Worm (Caenorhabditis elegans) whole organism, L4 larva: ENCODE results near the gene osm-11.
A peak's percentile ranks its signal among the peaks of the same experiment; 100 is the strongest.

Experiments used
- D1046.2 ChIP-seq: fragments of 200-800 bp; sonication (Bioruptor generic); IDR thresholded peaks from 2 replicates; pipeline ENCODE4 v1.3.6; 2022; ENCODE audit warnings: missing genetic modification characterization, missing compliant biosample characterization
- F10B5.3 ChIP-seq: sonication (generic microtip); optimal IDR thresholded peaks from 2 replicates; lab custom pipeline; 2016; ENCODE audit warnings: mild to moderate bottlenecking, missing genetic modification characterization, missing compliant biosample characterization
- F37D6.2 ChIP-seq: sonication (generic microtip); optimal IDR thresholded peaks from 2 replicates; lab custom pipeline; 2016; ENCODE audit warnings: mild to moderate bottlenecking, missing genetic modification characterization, missing compliant biosample characterization
- F44E2.7 ChIP-seq: fragments of 200-800 bp; sonication (Bioruptor generic); IDR thresholded peaks from 2 replicates; pipeline ENCODE4 v2.1.2; 2022; ENCODE audit warnings: missing genetic modification characterization, missing compliant biosample characterization
- F49E8.2 ChIP-seq: sonication (generic microtip); optimal IDR thresholded peaks from 2 replicates; lab custom pipeline; 2016; ENCODE audit warnings: missing compliant biosample characterization, mild to moderate bottlenecking, missing genetic modification characterization, borderline replicate concordance
- Y105C5A.15 ChIP-seq: fragments of 200-800 bp; sonication (Bioruptor generic); IDR thresholded peaks from 2 replicates; pipeline ENCODE4 v1.3.6; 2022; ENCODE audit warnings: missing genetic modification characterization, missing compliant biosample characterization
- ZK546.5 ChIP-seq, 2 experiments: sonication (generic microtip); optimal IDR thresholded peaks; 2 replicates each; lab custom pipeline; 2017; ENCODE audit warnings: missing biosample characterization in 2 of 2, missing genetic modification characterization in 2 of 2
- aha-1 ChIP-seq: fragments of 150-350 bp; peaks from one replicate; lab custom pipeline; 2014; ENCODE audit warnings: missing biosample characterization, missing genetic modification characterization
- ama-1 ChIP-seq: fragments of 150-350 bp; optimal IDR thresholded peaks from 2 replicates; lab custom pipeline; 2014; ENCODE audit warnings: inconsistent platforms, mixed read lengths
- ceh-28 ChIP-seq: fragments of 150-350 bp; optimal IDR thresholded peaks from 2 replicates; lab custom pipeline; 2014; ENCODE audit warnings: missing biosample characterization, missing genetic modification reagents, missing genetic modification characterization
- ceh-62 ChIP-seq: sonication (generic microtip); optimal IDR thresholded peaks from 2 replicates; lab custom pipeline; 2017; ENCODE audit warnings: missing biosample characterization, missing genetic modification characterization
- ceh-82 ChIP-seq: sonication (generic microtip); optimal IDR thresholded peaks from 2 replicates; lab custom pipeline; 2017; ENCODE audit warnings: missing biosample characterization, missing genetic modification characterization
- ces-1 ChIP-seq: fragments of 150-350 bp; sonication (generic microtip); optimal IDR thresholded peaks from 4 replicates; lab custom pipeline; 2014; ENCODE audit warnings: missing biosample characterization, missing genetic modification reagents, missing genetic modification characterization
- ctbp-1 ChIP-seq: fragments of 200-800 bp; sonication (Bioruptor generic); IDR thresholded peaks from 2 replicates; pipeline ENCODE4 v1.3.6; 2022; ENCODE audit warnings: missing genetic modification reagents, missing genetic modification characterization, missing compliant biosample characterization
- daf-16 ChIP-seq, 3 experiments: sonication (generic microtip); optimal IDR thresholded peaks; 2 replicates each; lab custom pipeline; 2016 to 2017; ENCODE audit warnings: missing genetic modification characterization in 3 of 3, missing genetic modification reagents in 3 of 3, mild to moderate bottlenecking in 2 of 3, missing compliant biosample characterization in 2 of 3, missing biosample characterization in 1 of 3, moderate library complexity in 1 of 3
- daf-19 ChIP-seq: fragments of 200-800 bp; sonication (Bioruptor generic); conservative IDR thresholded peaks from 2 replicates; pipeline ENCODE4 v1.3.6; 2022; ENCODE audit warnings: missing genetic modification characterization, missing compliant biosample characterization
- dmd-8 ChIP-seq: fragments of 200-800 bp; sonication (Bioruptor generic); IDR thresholded peaks from 2 replicates; pipeline ENCODE4 v1.3.6; 2022; ENCODE audit warnings: missing genetic modification characterization, missing compliant biosample characterization
- dmd-9 ChIP-seq: fragments of 200-800 bp; sonication (Bioruptor generic); IDR thresholded peaks from 2 replicates; pipeline ENCODE4 v1.3.6; 2022; ENCODE audit warnings: missing genetic modification reagents, missing genetic modification characterization, missing compliant biosample characterization
- dve-1 ChIP-seq: sonication (generic microtip); optimal IDR thresholded peaks from 2 replicates; lab custom pipeline; 2017; ENCODE audit warnings: antibody characterized with exemption, mild to moderate bottlenecking, missing genetic modification characterization, missing compliant biosample characterization; ENCODE audit not compliant: insufficient read depth
- egl-43 ChIP-seq: fragments of 200-800 bp; sonication (Bioruptor generic); IDR thresholded peaks from 2 replicates; pipeline ENCODE4 v1.3.6; 2022; ENCODE audit warnings: missing genetic modification reagents, missing genetic modification characterization, missing compliant biosample characterization
- hif-1 ChIP-seq, 2 experiments: sonication (generic microtip); optimal IDR thresholded peaks; 2 replicates each; lab custom pipeline; 2016 to 2017; ENCODE audit warnings: missing compliant biosample characterization in 2 of 2, missing genetic modification characterization in 2 of 2, missing genetic modification reagents in 2 of 2, missing genotype in 2 of 2, mild to moderate bottlenecking in 1 of 2
- hlh-11 ChIP-seq: fragments of 200-800 bp; sonication (Bioruptor generic); optimal IDR thresholded peaks from 2 replicates; lab custom pipeline; 2018; ENCODE audit warnings: mild to moderate bottlenecking, missing genetic modification characterization, missing compliant biosample characterization
- jun-1 ChIP-seq: fragments of 150-350 bp; optimal IDR thresholded peaks from 2 replicates; lab custom pipeline; 2014; ENCODE audit warnings: missing biosample characterization, missing genetic modification reagents, missing genetic modification characterization
- lin-1 ChIP-seq: fragments of 200-800 bp; sonication (Bioruptor generic); IDR thresholded peaks from 2 replicates; pipeline ENCODE4 v1.3.6; 2022; ENCODE audit warnings: missing genetic modification reagents, missing genetic modification characterization, missing compliant biosample characterization
- lin-13 ChIP-seq: fragments of 150-350 bp; optimal IDR thresholded peaks from 2 replicates; lab custom pipeline; 2014; ENCODE audit warnings: missing biosample characterization, missing genetic modification reagents, missing genetic modification characterization
- lin-29 ChIP-seq: fragments of 200-800 bp; sonication (Bioruptor generic); IDR thresholded peaks from 2 replicates; pipeline ENCODE4 v1.3.6; 2022; ENCODE audit warnings: missing genetic modification reagents, missing genetic modification characterization, missing compliant biosample characterization
- lir-3 ChIP-seq: sonication (generic microtip); optimal IDR thresholded peaks from 2 replicates; lab custom pipeline; 2016; ENCODE audit warnings: mild to moderate bottlenecking, missing genetic modification characterization, missing compliant biosample characterization
- lsy-2 ChIP-seq, 2 experiments: fragments of 150-350 bp in 1 of 2; sonication (generic microtip) in 1 of 2; optimal IDR thresholded peaks; 2 replicates each; lab custom pipeline; 2014 to 2017; ENCODE audit warnings: missing biosample characterization in 2 of 2, missing genetic modification characterization in 2 of 2
- madf-9 ChIP-seq: fragments of 200-800 bp; sonication (Bioruptor generic); conservative IDR thresholded peaks from 2 replicates; pipeline ENCODE4 v1.3.6; 2022; ENCODE audit warnings: missing genetic modification reagents, missing genetic modification characterization, missing compliant biosample characterization
- mdl-1 ChIP-seq, 2 experiments: fragments of 150-350 bp in 1 of 2; sonication (generic microtip) in 1 of 2; optimal IDR thresholded peaks; 2 replicates each; lab custom pipeline; 2014 to 2017; ENCODE audit warnings: missing biosample characterization in 2 of 2, missing genetic modification characterization in 2 of 2
- mxl-3 ChIP-seq: fragments of 200-800 bp; sonication (Bioruptor generic); optimal IDR thresholded peaks from 2 replicates; lab custom pipeline; 2018; ENCODE audit warnings: mild to moderate bottlenecking, missing genetic modification characterization, missing compliant biosample characterization
- nhr-10 ChIP-seq: fragments of 150-350 bp; optimal IDR thresholded peaks from 2 replicates; lab custom pipeline; 2014; ENCODE audit warnings: missing biosample characterization, missing genetic modification characterization
- nhr-11 ChIP-seq: fragments of 150-350 bp; optimal IDR thresholded peaks from 2 replicates; lab custom pipeline; 2014; ENCODE audit warnings: missing biosample characterization, missing genetic modification characterization
- nhr-111 ChIP-seq: fragments of 200-800 bp; sonication (Bioruptor generic); optimal IDR thresholded peaks from 2 replicates; lab custom pipeline; 2018; ENCODE audit warnings: mild to moderate bottlenecking, missing genetic modification characterization, missing compliant biosample characterization
- nhr-28 ChIP-seq: fragments of 150-350 bp; optimal IDR thresholded peaks from 2 replicates; lab custom pipeline; 2014; ENCODE audit warnings: missing biosample characterization, missing genetic modification characterization
- nhr-41 ChIP-seq: fragments of 200-800 bp; sonication (Bioruptor generic); IDR thresholded peaks from 2 replicates; pipeline ENCODE4 v1.3.6; 2022; ENCODE audit warnings: missing genetic modification reagents, missing genetic modification characterization, missing compliant biosample characterization
- nhr-42 ChIP-seq: fragments of 200-800 bp; sonication (Bioruptor generic); IDR thresholded peaks from 2 replicates; pipeline ENCODE4 v1.3.6; 2022; ENCODE audit warnings: missing genetic modification characterization, missing compliant biosample characterization
- nhr-48 ChIP-seq: sonication (generic microtip); optimal IDR thresholded peaks from 2 replicates; lab custom pipeline; 2016; ENCODE audit warnings: mild to moderate bottlenecking, missing genetic modification characterization, missing compliant biosample characterization
- nhr-6 ChIP-seq: fragments of 150-350 bp; optimal IDR thresholded peaks from 2 replicates; lab custom pipeline; 2014; ENCODE audit warnings: missing biosample characterization, missing genetic modification characterization
- nhr-76 ChIP-seq: fragments of 150-350 bp; optimal IDR thresholded peaks from 2 replicates; lab custom pipeline; 2014; ENCODE audit warnings: missing biosample characterization, missing genetic modification characterization
- pqm-1 ChIP-seq: sonication (generic microtip); optimal IDR thresholded peaks from 2 replicates; lab custom pipeline; 2017; ENCODE audit warnings: missing biosample characterization, missing genetic modification characterization
- sdz-12 ChIP-seq: fragments of 200-800 bp; sonication (Bioruptor generic); optimal IDR thresholded peaks from 2 replicates; lab custom pipeline; 2018; ENCODE audit warnings: mild to moderate bottlenecking, missing genetic modification characterization, missing compliant biosample characterization
- skn-1 ChIP-seq: fragments of 150-350 bp; optimal IDR thresholded peaks from 2 replicates; lab custom pipeline; 2014; ENCODE audit warnings: missing biosample characterization, missing genetic modification characterization
- snpc-1.2 ChIP-seq: fragments of 200-800 bp; sonication (Bioruptor generic); IDR thresholded peaks from 2 replicates; pipeline ENCODE4 v1.3.6; 2022; ENCODE audit warnings: missing genetic modification reagents, missing genetic modification characterization, missing compliant biosample characterization
- spr-3 ChIP-seq: fragments of 200-800 bp; sonication (Bioruptor generic); optimal IDR thresholded peaks from 2 replicates; lab custom pipeline; 2018; ENCODE audit warnings: mild to moderate bottlenecking, missing genetic modification characterization, missing compliant biosample characterization
- tag-97 ChIP-seq: fragments of 200-800 bp; sonication (Bioruptor generic); IDR thresholded peaks from 2 replicates; pipeline ENCODE4 v1.3.6; 2022; ENCODE audit warnings: missing genetic modification characterization, missing compliant biosample characterization
- unc-62 ChIP-seq, 3 experiments: fragments of 150-350 bp in 1 of 3; sonication (generic microtip); optimal IDR thresholded peaks in 2 of 3; peaks in 1 of 3; 1 replicate in 1 of 3; 2 replicates in 2 of 3; lab custom pipeline; 2014 to 2017; ENCODE audit warnings: missing biosample characterization in 3 of 3, missing genetic modification characterization in 3 of 3, missing genetic modification reagents in 3 of 3, missing genotype in 1 of 3
- vab-7 ChIP-seq: fragments of 200-800 bp; sonication (Bioruptor generic); IDR thresholded peaks from 2 replicates; pipeline ENCODE4 v1.3.6; 2022; ENCODE audit warnings: missing genetic modification reagents, missing genetic modification characterization, missing compliant biosample characterization
- zag-1 ChIP-seq: fragments of 150-350 bp; optimal IDR thresholded peaks from 2 replicates; lab custom pipeline; 2014; ENCODE audit warnings: missing biosample characterization, missing genetic modification characterization
- zfp-2 ChIP-seq: sonication (generic microtip); optimal IDR thresholded peaks from 2 replicates; lab custom pipeline; 2016; ENCODE audit warnings: mild to moderate bottlenecking, missing genetic modification characterization, missing compliant biosample characterization
- ztf-7 ChIP-seq: fragments of 150-350 bp; optimal IDR thresholded peaks from 2 replicates; lab custom pipeline; 2014; ENCODE audit warnings: missing biosample characterization, missing genetic modification characterization

Gene osm-11

DNA sequence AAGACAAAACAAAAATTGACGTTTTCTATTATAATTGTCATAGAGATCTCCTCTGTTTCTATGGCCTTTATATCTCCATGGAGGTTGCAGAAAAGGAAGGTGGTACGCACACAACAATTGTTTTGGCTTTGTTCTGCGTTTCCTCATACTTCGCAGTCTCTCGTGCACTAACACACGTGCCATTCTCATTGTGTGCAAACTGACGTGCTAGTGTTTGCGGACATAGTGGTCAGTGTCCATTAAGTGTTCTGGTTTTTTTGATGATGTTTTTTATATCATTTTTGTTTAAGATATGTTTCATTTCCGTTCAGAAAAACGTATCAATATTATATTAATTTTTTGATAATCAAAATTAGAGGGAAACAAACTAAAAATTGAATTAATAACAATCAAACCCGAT is 30.0 kb upstream of the osm-11 start, which contains the start of gene C36E6.2 (continued):
- TF ChIP-seq nhr-76 (tag; lab: Kevin White, UChicago): no peak
- TF ChIP-seq nhr-111 (GFP tag; lab: Kevin White, UChicago): no peak
- peak in 1 of 2 experiments; percentile 73 for TF ChIP-seq unc-62 (GFP tag; optimal IDR thresholded peaks at IDR 0.05 in 1 of 2; lab: Kevin White, UChicago)
- no peak for TF ChIP-seq unc-62 (tag; optimal IDR thresholded peaks at IDR 0.05; lab: Kevin White, UChicago)
- no peak for TF ChIP-seq Y105C5A.15 (GFP tag; lab: Robert Waterston, UW)
- TF ChIP-seq nhr-48: peak; percentile 47
- TF ChIP-seq mxl-3: peak; percentile 98
- no peak for TF ChIP-seq spr-3
- TF ChIP-seq D1046.2 (GFP tag; lab: Robert Waterston, UW): no peak
- no peak for TF ChIP-seq daf-19
- no peak for TF ChIP-seq snpc-1.2
- TF ChIP-seq F10B5.3 (tag; lab: Kevin White, UChicago): peak; percentile 21
- TF ChIP-seq ztf-7 (tag; lab: Kevin White, UChicago): peak; percentile 69
- no peak for TF ChIP-seq F49E8.2
- TF ChIP-seq hif-1 (tag; optimal IDR thresholded peaks at IDR 0.05; lab: Kevin White, UChicago): peak in 1 of 2 experiments; percentile 89
- no peak for TF ChIP-seq madf-9 (GFP tag; lab: Robert Waterston, UW)
- TF ChIP-seq aha-1: peak; percentile 99
- TF ChIP-seq F44E2.7: no peak
- TF ChIP-seq tag-97: no peak
- 0 out of 2 replicates have a peak, but pooled peaks have one; percentile 16 for TF ChIP-seq ctbp-1
- TF ChIP-seq daf-16 (GFP tag; optimal IDR thresholded peaks at IDR 0.05; lab: Kevin White, UChicago): no peak
- TF ChIP-seq daf-16 (tag; optimal IDR thresholded peaks at IDR 0.05; lab: Kevin White, UChicago): no peak
- TF ChIP-seq egl-43 (GFP tag; lab: Robert Waterston, UW): no peak
- no peak for TF ChIP-seq nhr-10
- no peak for TF ChIP-seq ceh-28
- TF ChIP-seq hlh-11 (tag; lab: Kevin White, UChicago): peak; percentile 67
- no peak for TF ChIP-seq pqm-1
- TF ChIP-seq lin-1: no peak
- TF ChIP-seq lir-3 (tag; lab: Kevin White, UChicago): no peak
- TF ChIP-seq zfp-2 (tag; lab: Kevin White, UChicago): no peak
- TF ChIP-seq F37D6.2 (tag; lab: Kevin White, UChicago): peak; percentile 25
- no peak for TF ChIP-seq ceh-82 (tag; lab: Kevin White, UChicago)
- TF ChIP-seq zag-1 (tag; lab: Kevin White, UChicago): no peak
- TF ChIP-seq ceh-62 (tag; lab: Kevin White, UChicago): no peak
- TF ChIP-seq lsy-2 (tag; optimal IDR thresholded peaks at IDR 0.05; lab: Kevin White, UChicago): peak; percentile 13 to 84
- peak; percentile 50 for TF ChIP-seq nhr-6 (tag; lab: Kevin White, UChicago)
- TF ChIP-seq nhr-41 (GFP tag; lab: Robert Waterston, UW): no peak
- TF ChIP-seq ZK546.5 (tag; optimal IDR thresholded peaks at IDR 0.05; lab: Kevin White, UChicago): no peak
- no peak for TF ChIP-seq dmd-8
- no peak for TF ChIP-seq jun-1 (tag; lab: Kevin White, UChicago)
- TF ChIP-seq ces-1: no peak
- TF ChIP-seq nhr-42 (GFP tag; lab: Robert Waterston, UW): no peak
- TF ChIP-seq nhr-28 (tag; lab: Kevin White, UChicago): peak; percentile 74
- no peak for TF ChIP-seq dmd-9 (GFP tag; lab: Robert Waterston, UW)
- no peak for TF ChIP-seq sdz-12 (GFP tag; lab: Kevin White, UChicago)
- no peak for TF ChIP-seq lin-13 (GFP tag; lab: Kevin White, UChicago)
- TF ChIP-seq vab-7 (GFP tag; lab: Robert Waterston, UW): 0 out of 2 replicates have a peak, but pooled peaks have one; percentile 15
- TF ChIP-seq nhr-11 (tag; lab: Kevin White, UChicago): peak; percentile 21
- no peak for TF ChIP-seq ama-1 (lab: Kevin White, UChicago)
- no peak for TF ChIP-seq lin-29 (GFP tag; lab: Robert Waterston, UW)
- TF ChIP-seq skn-1 (tag; lab: Kevin White, UChicago): no peak
- TF ChIP-seq mdl-1 (tag; optimal IDR thresholded peaks at IDR 0.05; lab: Kevin White, UChicago): peak; percentile 97 to 99
- peak; percentile 86 for TF ChIP-seq dve-1 (tag; lab: Kevin White, UChicago)
